Worm (Caenorhabditis elegans) whole organism, late embryonic: ENCODE results near the gene F56D2.3.

ENCODE experiments used
- C38D4.7 ChIP-seq: fragments of 200-800 bp; sonication (Bioruptor generic); optimal IDR thresholded peaks from 2 replicates; lab custom pipeline; 2018; ENCODE audit warnings: mild to moderate bottlenecking, missing genetic modification characterization, moderate library complexity, missing compliant biosample characterization
- K09A11.1 ChIP-seq: sonication (generic microtip); optimal IDR thresholded peaks from 2 replicates; lab custom pipeline; 2017; ENCODE audit warnings: antibody characterized with exemption, mild to moderate bottlenecking, missing genetic modification characterization, missing compliant biosample characterization; ENCODE audit not compliant: insufficient read depth
- T23F11.4 ChIP-seq: fragments of 200-800 bp; sonication (Bioruptor generic); optimal IDR thresholded peaks from 2 replicates; lab custom pipeline; 2018; ENCODE audit warnings: mild to moderate bottlenecking, missing genetic modification characterization, missing compliant biosample characterization
- Y22D7AL.16 ChIP-seq: sonication (generic microtip); optimal IDR thresholded peaks from 2 replicates; lab custom pipeline; 2016; ENCODE audit warnings: missing genetic modification characterization, missing compliant biosample characterization
- ceh-14 ChIP-seq: sonication (generic microtip); optimal IDR thresholded peaks from 2 replicates; lab custom pipeline; 2016; ENCODE audit warnings: missing genotype, missing genetic modification characterization, missing compliant biosample characterization
- ceh-19 ChIP-seq: fragments of 200-800 bp; sonication (Bioruptor generic); optimal IDR thresholded peaks from 2 replicates; lab custom pipeline; 2018; ENCODE audit warnings: mild to moderate bottlenecking, missing genetic modification characterization, missing compliant biosample characterization
- ceh-24 ChIP-seq: sonication (generic microtip); optimal IDR thresholded peaks from 2 replicates; lab custom pipeline; 2016; ENCODE audit warnings: mild to moderate bottlenecking, missing genetic modification characterization, missing compliant biosample characterization
- ceh-30 ChIP-seq: fragments of 150-350 bp; optimal IDR thresholded peaks from 2 replicates; lab custom pipeline; 2014; ENCODE audit warnings: missing biosample characterization, missing genetic modification characterization
- ceh-31 ChIP-seq: sonication (generic microtip); optimal IDR thresholded peaks from 2 replicates; lab custom pipeline; 2016; ENCODE audit warnings: missing genetic modification characterization, missing compliant biosample characterization
- ceh-9 ChIP-seq: sonication (generic microtip); optimal IDR thresholded peaks from 2 replicates; lab custom pipeline; 2016; ENCODE audit warnings: mild to moderate bottlenecking, missing genetic modification characterization, inconsistent platforms, missing compliant biosample characterization
- elt-2 ChIP-seq: sonication (generic microtip); optimal IDR thresholded peaks from 2 replicates; lab custom pipeline; 2016; ENCODE audit warnings: missing genetic modification reagents, missing genetic modification characterization, missing compliant biosample characterization
- ets-4 ChIP-seq: sonication (generic microtip); optimal IDR thresholded peaks from 2 replicates; lab custom pipeline; 2016; ENCODE audit warnings: missing genetic modification characterization, missing compliant biosample characterization
- eyg-1 ChIP-seq: sonication (generic microtip); optimal IDR thresholded peaks from 2 replicates; lab custom pipeline; 2016; ENCODE audit warnings: missing genotype, missing genetic modification characterization, missing compliant biosample characterization
- fkh-6 ChIP-seq: sonication (generic microtip); optimal IDR thresholded peaks from 2 replicates; lab custom pipeline; 2016; ENCODE audit warnings: missing genetic modification characterization, missing compliant biosample characterization
- hlh-13 ChIP-seq: fragments of 200-800 bp; sonication (Bioruptor generic); optimal IDR thresholded peaks from 2 replicates; lab custom pipeline; 2018; ENCODE audit warnings: mild to moderate bottlenecking, missing genetic modification characterization, missing compliant biosample characterization
- hlh-30 ChIP-seq: sonication (generic microtip); optimal IDR thresholded peaks from 2 replicates; lab custom pipeline; 2017; ENCODE audit warnings: antibody characterized with exemption, missing genetic modification characterization, missing compliant biosample characterization; ENCODE audit not compliant: insufficient read depth
- hlh-6 ChIP-seq: sonication (generic microtip); optimal IDR thresholded peaks from 2 replicates; lab custom pipeline; 2016; ENCODE audit warnings: missing genotype, missing genetic modification characterization, missing compliant biosample characterization
- lim-6 ChIP-seq: sonication (generic microtip); optimal IDR thresholded peaks from 2 replicates; lab custom pipeline; 2016; ENCODE audit warnings: missing genetic modification characterization, missing compliant biosample characterization
- madf-2 ChIP-seq: sonication (generic microtip); optimal IDR thresholded peaks from 2 replicates; lab custom pipeline; 2017; ENCODE audit warnings: missing genetic modification characterization, missing compliant biosample characterization
- mec-3 ChIP-seq: sonication (generic microtip); optimal IDR thresholded peaks from 2 replicates; lab custom pipeline; 2016; ENCODE audit warnings: borderline replicate concordance, missing genetic modification characterization, missing compliant biosample characterization
- nfya-1 ChIP-seq: sonication (generic microtip); optimal IDR thresholded peaks from 2 replicates; lab custom pipeline; 2017; ENCODE audit warnings: missing genetic modification characterization, mild to moderate bottlenecking, missing compliant biosample characterization, antibody characterized with exemption, moderate library complexity
- npax-4 ChIP-seq: sonication (generic microtip); optimal IDR thresholded peaks from 2 replicates; lab custom pipeline; 2016; ENCODE audit warnings: missing genetic modification characterization, missing compliant biosample characterization
- pax-1 ChIP-seq: fragments of 150-350 bp; optimal IDR thresholded peaks from 2 replicates; lab custom pipeline; 2014; ENCODE audit warnings: missing biosample characterization, missing genetic modification characterization
- pha-2 ChIP-seq: sonication (generic microtip); optimal IDR thresholded peaks from 2 replicates; lab custom pipeline; 2017; ENCODE audit warnings: mild to moderate bottlenecking, missing genetic modification characterization, missing compliant biosample characterization
- pha-4 ChIP-seq: fragments of 150-350 bp; optimal IDR thresholded peaks from 2 replicates; lab custom pipeline; 2018; ENCODE audit warnings: missing biosample characterization, missing genetic modification reagents, missing genetic modification characterization
- pqm-1 ChIP-seq: sonication (generic microtip); optimal IDR thresholded peaks from 2 replicates; lab custom pipeline; 2016; ENCODE audit warnings: missing genetic modification characterization, missing compliant biosample characterization
- sox-2 ChIP-seq: fragments of 200-800 bp; sonication (Bioruptor generic); IDR thresholded peaks from 2 replicates; pipeline ENCODE4 v1.3.6; 2022; ENCODE audit warnings: missing genetic modification reagents, missing genetic modification characterization, missing compliant biosample characterization
- sox-4 ChIP-seq: sonication (generic microtip); optimal IDR thresholded peaks from 2 replicates; lab custom pipeline; 2017; ENCODE audit warnings: mild to moderate bottlenecking, missing genetic modification characterization, inconsistent platforms, missing compliant biosample characterization
- tbx-2 ChIP-seq: sonication (generic microtip); optimal IDR thresholded peaks from 2 replicates; lab custom pipeline; 2016; ENCODE audit warnings: missing genetic modification characterization, missing compliant biosample characterization
- ttx-3 ChIP-seq: sonication (generic microtip); optimal IDR thresholded peaks from 2 replicates; lab custom pipeline; 2016; ENCODE audit warnings: missing genetic modification reagents, missing genetic modification characterization, missing compliant biosample characterization
- unc-42 ChIP-seq: sonication (generic microtip); optimal IDR thresholded peaks from 2 replicates; lab custom pipeline; 2016; ENCODE audit warnings: missing genotype, missing genetic modification characterization, missing compliant biosample characterization
- unc-55 ChIP-seq: sonication (generic microtip); optimal IDR thresholded peaks from 2 replicates; lab custom pipeline; 2017; ENCODE audit warnings: missing biosample characterization, missing genetic modification reagents, missing genetic modification characterization
- unc-86 ChIP-seq: sonication (generic microtip); optimal IDR thresholded peaks from 2 replicates; lab custom pipeline; 2016; ENCODE audit warnings: missing genetic modification characterization, missing compliant biosample characterization
- zip-5 ChIP-seq: sonication (generic microtip); optimal IDR thresholded peaks from 2 replicates; lab custom pipeline; 2016; ENCODE audit warnings: missing genetic modification characterization, missing compliant biosample characterization

Gene F56D2.3

ce11 chrIII:5584647-5585046, at the start of gene F56D2.3:
F56D2.3 (plus strand) TSS chrIII:5584947.
- TF ChIP-seq fkh-6 (tag; lab: Kevin White, UChicago) (no peak), ceh-19 (GFP tag; lab: Kevin White, UChicago) (no peak), hlh-30 (tag; lab: Kevin White, UChicago) (no peak), nfya-1 (tag; lab: Kevin White, UChicago) (no peak), npax-4 (tag; lab: Kevin White, UChicago) (no peak), mec-3 (tag; lab: Kevin White, UChicago) (no peak), ceh-9 (no peak), ceh-24 (tag; lab: Kevin White, UChicago) (no peak), C38D4.7 (GFP tag; lab: Kevin White, UChicago) (no peak), pax-1 (tag; lab: Kevin White, UChicago) (peak; percentile 16), ceh-31 (no peak), ets-4 (peak; percentile 1), hlh-13 (no peak)

- no peak for TF ChIP-seq C38D4.7 (GFP tag; lab: Kevin White, UChicago)
These were observed 43.0 kb upstream of the F56D2.3 start for ce11 chrIII:5541777-5542176.

- TF ChIP-seq elt-2 (tag; lab: Kevin White, UChicago) (no peak), ceh-30 (no peak), K09A11.1 (tag; lab: Kevin White, UChicago) (no peak), T23F11.4 (no peak), unc-42 (no peak), zip-5 (tag; lab: Kevin White, UChicago) (no peak), fkh-6 (tag; lab: Kevin White, UChicago) (no peak), unc-86 (no peak)
These were observed 41.7 kb upstream of the F56D2.3 start, which contains the start of gene D1044.6 for ce11 chrIII:5543050-5543449. D1044.6 (minus strand) TSS chrIII:5543177.

ce11 chrIII:5543727-5544345, 40.9 kb upstream of the F56D2.3 start, which contains the start of gene D1044.1:
D1044.1 (plus strand) TSS chrIII:5544295.
- TF ChIP-seq zip-5 (tag; lab: Kevin White, UChicago), result no peak
- no peak for TF ChIP-seq pax-1 (tag; lab: Kevin White, UChicago)
- TF ChIP-seq ceh-14 (tag; lab: Kevin White, UChicago), result no peak
- TF ChIP-seq hlh-6 (tag; lab: Kevin White, UChicago), result no peak

- TF ChIP-seq pha-2 (tag; lab: Kevin White, UChicago) (no peak), npax-4 (tag; lab: Kevin White, UChicago) (no peak), ceh-24 (tag; lab: Kevin White, UChicago) (no peak), eyg-1 (tag; lab: Kevin White, UChicago) (no peak)
These were observed 38.4 kb upstream of the F56D2.3 start for ce11 chrIII:5546309-5546708.

ce11 chrIII:5546730-5547129, 38.0 kb upstream of the F56D2.3 start, which contains the start of gene F09F7.5:
F09F7.5 (plus strand) TSS chrIII:5546987.
- TF ChIP-seq pqm-1 (tag; lab: Kevin White, UChicago), result no peak
- TF ChIP-seq elt-2 (tag; lab: Kevin White, UChicago), result peak; percentile 26
- no peak for TF ChIP-seq ceh-9
- TF ChIP-seq C38D4.7 (GFP tag; lab: Kevin White, UChicago), result no peak

ce11 chrIII:5550193-5550592, 34.6 kb upstream of the F56D2.3 start:
- TF ChIP-seq unc-42, result no peak
- TF ChIP-seq lim-6, result no peak
- TF ChIP-seq ceh-19 (GFP tag; lab: Kevin White, UChicago), result no peak
- TF ChIP-seq sox-2 (GFP tag; lab: Robert Waterston, UW), result no peak
- no peak for TF ChIP-seq nfya-1 (tag; lab: Kevin White, UChicago)
- no peak for TF ChIP-seq unc-55 (GFP tag; lab: Kevin White, UChicago)
- no peak for TF ChIP-seq pha-4 (tag; lab: Kevin White, UChicago)
- TF ChIP-seq madf-2 (tag; lab: Kevin White, UChicago), result no peak
- TF ChIP-seq sox-4 (tag; lab: Kevin White, UChicago), result no peak
- TF ChIP-seq tbx-2 (tag; lab: Kevin White, UChicago), result no peak
- no peak for TF ChIP-seq K09A11.1 (tag; lab: Kevin White, UChicago)
- TF ChIP-seq ttx-3 (tag; lab: Kevin White, UChicago), result no peak
- no peak for TF ChIP-seq Y22D7AL.16 (tag; lab: Kevin White, UChicago)
- TF ChIP-seq, all 69 proteins: peak for 0
